Worm (Caenorhabditis elegans): ENCODE measurements around the gene mak-1.

mak-1 gene

DNA sequence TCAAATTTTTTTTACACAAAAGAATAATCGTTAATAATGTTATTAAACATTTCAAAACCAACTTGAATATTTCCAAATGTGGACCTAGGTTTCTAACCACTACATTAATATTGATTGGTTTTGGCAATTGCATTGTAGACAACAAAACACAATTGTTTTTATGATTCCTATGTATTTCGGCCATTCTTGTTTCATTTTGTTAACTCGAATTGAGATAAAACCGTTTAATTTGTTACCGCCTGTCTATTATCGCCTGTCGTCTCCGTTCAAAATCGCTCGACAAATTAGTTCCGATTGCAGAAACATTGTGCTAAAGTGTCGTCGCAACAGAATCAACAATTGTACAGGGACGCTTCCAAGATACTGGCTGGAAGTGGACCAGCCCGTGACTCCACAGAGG is 26.8 kb downstream of the mak-1 start, which contains the start of gene let-19:
let-19 (plus strand) TSS at position 301 of the 400 bp plus-strand sequence.
- TF ChIP-seq unc-62 (GFP tag; optimal IDR thresholded peaks at IDR 0.05): no peak

DNA sequence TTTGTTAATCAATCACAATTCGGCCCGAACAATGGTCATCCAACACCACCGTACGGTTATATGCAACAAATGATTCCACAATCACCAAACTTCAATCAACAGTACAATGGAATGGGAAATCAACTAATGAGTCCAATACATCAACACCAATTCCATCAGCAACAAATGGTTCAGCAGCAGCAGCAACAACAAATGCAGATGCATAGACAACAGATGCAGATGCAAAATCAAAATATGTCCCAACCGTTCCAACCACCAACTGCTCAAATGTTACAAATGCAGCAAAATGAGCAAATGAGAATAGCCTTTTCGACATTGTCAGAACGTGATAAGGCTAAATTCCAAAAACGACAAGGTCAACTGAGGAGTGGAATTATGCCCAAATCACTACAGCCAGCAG is 32.6 kb downstream of the mak-1 start:
- no peak for TF ChIP-seq unc-62 (GFP tag; optimal IDR thresholded peaks at IDR 0.05)

DNA sequence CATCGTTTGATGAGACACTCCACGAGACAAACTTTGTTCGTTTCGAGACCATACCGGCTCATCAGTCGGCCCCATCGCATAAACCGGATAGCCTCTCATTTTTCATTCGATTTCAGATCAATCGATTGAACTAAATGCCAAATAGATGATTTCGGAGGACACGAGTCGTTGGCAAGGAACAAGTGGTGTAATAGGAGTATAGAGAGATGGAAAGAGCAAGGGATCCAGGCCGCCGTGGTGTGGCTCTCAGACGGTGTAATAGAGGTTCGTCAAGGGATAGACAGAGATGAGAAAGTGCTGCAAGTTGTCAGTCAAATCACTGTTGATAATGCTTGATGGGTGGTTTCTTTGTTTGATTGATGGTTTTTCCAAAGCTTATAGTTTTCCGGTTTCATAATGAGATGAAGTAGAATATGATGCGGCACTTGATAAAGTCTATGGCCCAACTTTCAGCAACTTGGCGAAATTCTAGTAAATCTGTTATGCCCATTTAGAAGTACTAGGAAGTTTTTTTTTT is 39.6 kb downstream of the mak-1 start, which contains the start of gene sgn-1:
sgn-1 (minus strand) TSS at position 220 of the 517 bp plus-strand sequence.
- no peak for TF ChIP-seq unc-62 (GFP tag; optimal IDR thresholded peaks at IDR 0.05)

DNA sequence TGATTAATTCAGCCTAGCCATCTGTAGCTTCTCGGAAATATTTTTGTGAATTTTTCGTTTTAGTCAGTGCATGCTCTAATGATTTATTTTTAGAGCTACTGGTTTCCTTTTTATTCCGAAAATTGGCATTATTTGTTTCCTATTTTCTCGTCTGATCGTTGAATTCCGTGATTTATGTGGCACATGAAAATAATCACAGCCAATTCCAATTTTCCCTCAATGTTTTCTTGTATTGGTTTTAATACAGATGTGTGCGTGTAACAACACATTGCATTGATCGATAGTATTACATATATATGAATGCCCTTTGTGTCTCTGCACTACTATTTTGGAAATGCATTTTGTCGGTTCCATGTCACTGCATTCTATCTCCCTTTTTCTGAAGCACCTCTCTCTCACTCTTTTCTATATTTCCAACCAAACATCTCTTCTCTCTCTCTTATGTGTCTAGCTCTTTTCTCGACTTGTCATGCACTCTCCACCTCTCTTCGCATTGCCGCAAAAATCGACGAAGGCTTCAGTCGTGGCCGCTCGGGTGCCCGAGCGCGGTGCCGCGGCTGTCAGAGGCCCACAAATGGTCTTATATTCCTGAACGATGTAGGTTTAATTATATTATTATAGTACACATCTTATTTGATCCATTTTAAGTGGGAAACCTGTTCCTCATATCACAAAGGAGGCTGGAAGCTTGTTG is 40.5 kb downstream of the mak-1 start:
- TF ChIP-seq unc-62 (GFP tag; optimal IDR thresholded peaks at IDR 0.05): no peak

DNA sequence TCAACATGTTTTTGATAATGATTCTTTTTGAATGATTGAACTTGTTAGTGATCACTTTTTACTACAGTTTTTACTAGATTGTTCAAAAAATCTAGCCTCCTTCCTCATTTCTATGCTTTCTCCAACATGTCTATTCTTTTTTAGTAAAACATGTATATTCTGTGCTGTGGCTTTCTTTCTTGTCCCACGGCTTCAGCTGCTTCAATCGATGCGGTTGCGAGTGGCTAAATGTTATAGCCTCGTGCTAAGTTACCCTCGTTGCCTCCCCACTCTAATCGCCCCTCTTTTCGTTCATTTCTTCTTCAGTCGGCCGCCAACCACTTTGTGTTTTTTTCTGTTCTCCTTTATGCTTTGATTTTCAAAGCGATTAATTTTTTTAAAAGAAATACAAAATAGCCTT is 42.0 kb downstream of the mak-1 start:
- no peak for TF ChIP-seq unc-62 (GFP tag; optimal IDR thresholded peaks at IDR 0.05)

DNA sequence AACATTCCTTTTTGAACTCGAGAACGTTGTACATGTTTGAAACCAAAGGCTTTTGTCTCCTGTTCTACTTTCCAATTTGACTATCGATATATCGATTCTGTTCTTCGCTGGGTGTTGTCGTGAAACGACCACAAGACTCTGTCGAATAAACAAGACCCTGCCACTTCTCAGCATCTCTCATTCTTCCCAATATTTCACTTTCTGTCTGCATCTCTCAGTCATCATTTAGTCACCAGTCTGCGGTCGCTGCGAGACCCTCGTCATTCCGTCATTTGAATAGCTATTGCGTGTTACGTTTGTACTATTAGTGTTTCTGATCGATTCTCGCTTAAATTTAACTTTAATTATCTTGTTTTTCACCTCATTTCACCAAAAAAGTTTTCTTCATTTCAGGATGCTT is 43.5 kb downstream of the mak-1 start:
- TF ChIP-seq unc-62 (GFP tag; optimal IDR thresholded peaks at IDR 0.05): no peak

DNA sequence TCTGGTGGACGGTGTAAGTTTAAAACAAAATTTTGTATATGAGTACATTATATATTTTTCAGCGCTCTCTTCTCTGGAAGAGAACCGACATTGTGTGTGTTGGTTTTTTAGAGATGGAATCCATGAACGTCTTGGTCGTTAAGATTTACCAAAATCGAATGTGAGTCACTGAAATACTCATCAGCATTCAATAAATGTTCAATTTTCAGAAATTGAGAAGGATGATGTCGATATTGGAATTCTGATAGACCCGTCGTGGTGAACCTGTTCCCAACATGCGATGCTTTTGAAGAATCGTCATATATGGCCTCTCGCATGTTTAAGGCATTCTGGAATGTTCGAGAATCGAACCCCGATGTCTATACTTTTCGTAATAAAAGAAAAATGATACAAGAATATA is 44.9 kb downstream of the mak-1 start:
- TF ChIP-seq unc-62 (GFP tag; optimal IDR thresholded peaks at IDR 0.05): no peak

DNA sequence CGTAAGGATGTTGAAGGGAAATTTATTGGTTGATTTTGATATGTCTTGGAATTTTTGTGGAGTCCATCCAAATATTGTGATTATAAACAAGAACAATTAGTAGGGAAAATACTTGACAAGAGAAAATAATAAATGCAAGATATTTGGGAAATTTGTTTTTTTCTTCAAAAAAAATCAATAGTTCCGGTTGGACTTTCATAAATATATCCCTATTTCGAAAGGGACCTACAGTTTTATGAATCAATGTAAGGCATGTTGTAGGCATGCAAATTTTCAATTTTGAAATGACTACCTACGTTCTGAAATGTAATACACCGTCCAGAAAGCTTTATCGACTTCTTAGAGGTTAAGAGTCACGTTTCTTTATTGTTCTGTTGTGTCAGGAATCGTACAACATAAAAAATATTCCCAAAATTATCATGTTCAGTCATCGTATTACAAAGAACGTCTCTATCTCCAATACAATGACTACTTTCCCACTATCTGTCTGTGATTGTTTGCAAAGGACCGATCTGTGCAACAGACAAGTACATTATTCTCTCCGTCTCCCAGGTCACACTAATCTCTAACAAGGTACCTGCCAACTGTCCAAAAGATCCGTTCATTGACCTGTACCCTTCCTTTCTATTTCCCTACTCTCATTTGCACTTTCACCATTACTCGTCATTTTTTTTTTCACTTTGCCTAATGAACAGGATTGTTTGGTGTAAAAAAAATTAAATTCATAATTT is 46.1 kb downstream of the mak-1 start, which contains the start of gene F07H5.13:
F07H5.13 (plus strand) TSS at position 730 of the 731 bp plus-strand sequence.
- no peak for TF ChIP-seq unc-62 (GFP tag; optimal IDR thresholded peaks at IDR 0.05)

DNA sequence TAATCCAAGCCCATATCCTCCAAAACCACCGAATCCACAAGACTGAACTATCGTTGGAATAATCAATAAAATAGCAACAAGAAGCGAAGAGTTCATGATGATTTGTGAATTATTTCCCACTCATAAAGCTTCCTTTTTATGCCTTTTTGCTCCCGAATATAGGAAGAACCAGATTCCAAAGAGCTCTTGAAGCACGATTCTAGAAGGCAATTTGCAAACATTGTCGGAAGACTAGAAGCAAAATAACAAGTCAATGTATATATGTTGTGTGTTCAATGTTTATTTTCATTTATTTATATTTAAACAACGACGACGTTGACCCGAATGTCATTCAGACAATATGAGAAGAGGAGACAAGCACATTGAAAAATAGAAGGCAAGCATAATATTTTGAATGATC is 48.8 kb downstream of the mak-1 start, which contains the start of gene idpa-2:
idpa-2 (minus strand) TSS at position 101 of the 400 bp plus-strand sequence.
- no peak for TF ChIP-seq unc-62 (GFP tag; optimal IDR thresholded peaks at IDR 0.05)

DNA sequence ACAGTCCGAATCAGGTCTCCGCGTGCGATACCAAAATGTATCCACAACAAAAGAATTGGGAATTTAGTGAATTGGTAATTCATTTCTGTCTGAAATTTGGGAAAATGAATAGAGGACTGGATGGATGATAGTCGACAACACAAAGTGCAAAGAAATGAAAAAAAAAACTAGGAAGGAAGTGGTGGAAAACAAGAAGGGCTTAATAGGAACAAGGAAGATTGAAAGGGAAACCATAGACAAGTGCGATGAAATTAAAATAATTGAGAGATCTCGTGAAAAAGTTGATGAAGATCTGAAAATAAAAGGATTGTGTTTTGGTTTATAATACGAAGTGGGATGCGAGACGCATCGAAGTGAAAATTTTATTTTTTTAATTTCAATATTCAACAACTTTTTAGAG is 50.2 kb downstream of the mak-1 start, which contains the start of gene F07H5.7:
F07H5.7 (minus strand) TSS at position 101 of the 400 bp plus-strand sequence.
- no peak for TF ChIP-seq unc-62 (GFP tag; optimal IDR thresholded peaks at IDR 0.05)

DNA sequence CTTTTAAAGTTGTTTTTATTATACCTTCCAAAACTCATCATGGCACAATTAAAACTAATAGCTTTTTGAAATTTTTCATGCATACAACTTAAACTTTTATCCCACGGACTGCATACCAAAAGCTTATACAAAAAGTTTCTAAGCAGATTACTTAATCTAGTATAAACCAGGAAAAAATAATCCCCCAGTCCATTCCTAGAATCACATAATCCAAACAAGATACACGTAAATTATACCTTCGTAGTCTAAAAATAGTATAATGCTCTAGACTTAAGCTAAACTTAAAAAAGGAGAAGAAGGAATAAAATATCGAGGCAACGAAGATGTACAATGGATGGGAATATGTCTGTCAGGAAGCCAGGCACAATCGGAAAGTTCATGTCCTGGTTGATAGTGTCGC is 51.4 kb downstream of the mak-1 start:
- no peak for TF ChIP-seq unc-62 (GFP tag; optimal IDR thresholded peaks at IDR 0.05)

DNA sequence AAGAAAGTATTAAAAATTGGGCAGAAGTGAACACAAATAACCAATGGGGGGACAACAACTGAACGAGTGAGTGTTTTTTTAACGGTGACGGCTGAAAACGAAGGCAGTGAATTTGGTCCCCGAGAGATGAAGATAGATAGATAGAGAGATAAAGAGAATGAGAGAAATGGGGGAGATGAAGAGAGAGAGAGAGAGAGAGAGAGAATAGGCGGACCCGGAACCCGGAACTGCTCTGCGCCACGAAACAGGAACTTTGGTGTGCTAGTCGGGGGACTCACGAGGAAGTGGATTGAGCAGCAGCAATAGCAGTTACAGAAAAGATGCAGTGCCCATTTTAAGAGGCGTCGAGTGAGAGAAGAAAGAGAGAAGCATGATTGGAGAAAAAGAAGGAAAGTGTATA is 52.5 kb downstream of the mak-1 start:
- no peak for TF ChIP-seq unc-62 (GFP tag; optimal IDR thresholded peaks at IDR 0.05)

Measured in whole organism, dauer.